Fruit fly (Drosophila melanogaster) whole organism, wandering third instar larva: ENCODE data around the gene Gcn2.

Source experiments
- Abd-B ChIP-seq: fragments of >200 bp; optimal IDR thresholded peaks from 2 replicates; lab custom pipeline; 2017; ENCODE audit warnings: missing biosample characterization, missing genetic modification characterization
- CG9705 ChIP-seq: fragments of 200-800 bp; sonication (Bioruptor generic); optimal IDR thresholded peaks from 2 replicates; lab custom pipeline; 2018; ENCODE audit warnings: missing biosample characterization, mild to moderate bottlenecking, missing genetic modification characterization
- CrebA ChIP-seq: fragments of 200-800 bp; sonication (Bioruptor generic); optimal IDR thresholded peaks from 2 replicates; lab custom pipeline; 2016; ENCODE audit warnings: missing biosample characterization, mild to moderate bottlenecking, missing genetic modification characterization, borderline replicate concordance
- Dfd ChIP-seq: fragments of >200 bp; optimal IDR thresholded peaks from 2 replicates; lab custom pipeline; 2017; ENCODE audit warnings: missing biosample characterization, missing genetic modification characterization
- Dif ChIP-seq: fragments of 200-275, 200-300 bp; sonication (Bioruptor generic); optimal IDR thresholded peaks from 2 replicates; lab custom pipeline; 2018; ENCODE audit warnings: missing biosample characterization, missing genetic modification characterization; ENCODE audit not compliant: partially characterized antibody
- GATAd ChIP-seq: sonication (Bioruptor generic); optimal IDR thresholded peaks from 2 replicates; lab custom pipeline; 2016; ENCODE audit warnings: missing biosample characterization, missing genetic modification characterization
- HLH106 ChIP-seq: fragments of 200-800 bp; optimal IDR thresholded peaks from 3 replicates; lab custom pipeline; 2019; ENCODE audit warnings: missing biosample characterization, mild to moderate bottlenecking, missing genetic modification characterization, moderate library complexity
- Hnf4 ChIP-seq: fragments of 200-800 bp; sonication (Bioruptor generic); optimal IDR thresholded peaks from 2 replicates; lab custom pipeline; 2016; ENCODE audit warnings: missing biosample characterization, mild to moderate bottlenecking, missing genetic modification characterization
- Hr78 ChIP-seq: fragments of >200 bp; optimal IDR thresholded peaks from 2 replicates; lab custom pipeline; 2017; ENCODE audit warnings: missing biosample characterization, missing genetic modification characterization
- Hr83 ChIP-seq: fragments of 200-300 bp; sonication (Bioruptor generic); optimal IDR thresholded peaks from 2 replicates; lab custom pipeline; 2016; ENCODE audit warnings: missing biosample characterization, mild to moderate bottlenecking, missing genetic modification characterization, moderate library complexity; ENCODE audit not compliant: poor library complexity, severe bottlenecking
- Jra ChIP-seq: sonication (Bioruptor generic); optimal IDR thresholded peaks from 2 replicates; lab custom pipeline; 2016; ENCODE audit warnings: missing biosample characterization, missing genetic modification characterization
- Mio ChIP-seq: sonication (Bioruptor generic); optimal IDR thresholded peaks from 2 replicates; lab custom pipeline; 2016; ENCODE audit warnings: missing biosample characterization, missing genetic modification characterization
- N ChIP-seq: fragments of >200 bp; optimal IDR thresholded peaks from 2 replicates; lab custom pipeline; 2018; ENCODE audit warnings: missing biosample characterization, missing external identifiers, missing genetic modification characterization
- Sp1 ChIP-seq: fragments of 200-800 bp; sonication (Bioruptor generic); optimal IDR thresholded peaks from 3 replicates; lab custom pipeline; 2019; ENCODE audit warnings: missing biosample characterization, mild to moderate bottlenecking, missing genetic modification characterization, moderate library complexity
- br ChIP-seq: fragments of 200-800 bp; sonication (Bioruptor generic); optimal IDR thresholded peaks from 2 replicates; lab custom pipeline; 2016; ENCODE audit warnings: missing biosample characterization, missing genetic modification characterization
- brk ChIP-seq: fragments of 200-800 bp; sonication (Bioruptor generic); optimal IDR thresholded peaks from 2 replicates; lab custom pipeline; 2016; ENCODE audit warnings: missing biosample characterization, mild to moderate bottlenecking, missing genetic modification characterization
- dl ChIP-seq, 2 experiments: fragments of 175-275, 200-275 bp in 1 of 2; fragments of 200-275 bp in 1 of 2; sonication (Bioruptor generic); optimal IDR thresholded peaks; lab custom pipeline; 2018; ENCODE audit warnings: mild to moderate bottlenecking in 2 of 2, missing biosample characterization in 2 of 2, missing genetic modification characterization in 2 of 2, moderate library complexity in 2 of 2; ENCODE audit not compliant: partially characterized antibody in 2 of 2, insufficient read depth in 1 of 2
- dmrt93B ChIP-seq: fragments of 200-800 bp; sonication (Bioruptor generic); optimal IDR thresholded peaks from 2 replicates; lab custom pipeline; 2018; ENCODE audit warnings: missing biosample characterization, mild to moderate bottlenecking, missing genetic modification characterization
- ey ChIP-seq: fragments of 200-800 bp; sonication (Bioruptor generic); optimal IDR thresholded peaks from 2 replicates; lab custom pipeline; 2016; ENCODE audit warnings: missing biosample characterization, missing genetic modification characterization
- foxo ChIP-seq, 2 experiments: fragments of 200-800 bp; sonication (Bioruptor generic); optimal IDR thresholded peaks; 2 replicates in 1 of 2; 3 replicates in 1 of 2; lab custom pipeline; 2016 to 2017; ENCODE audit warnings: missing biosample characterization in 2 of 2, missing genetic modification characterization in 2 of 2
- fru ChIP-seq: fragments of 200-800 bp; sonication (Bioruptor generic); optimal IDR thresholded peaks from 3 replicates; lab custom pipeline; 2016; ENCODE audit warnings: missing biosample characterization, mild to moderate bottlenecking, missing genetic modification characterization
- h ChIP-seq: fragments of 200-800 bp; sonication (Bioruptor generic); optimal IDR thresholded peaks from 3 replicates; lab custom pipeline; 2016; ENCODE audit warnings: missing biosample characterization, mild to moderate bottlenecking, missing genetic modification characterization
- jim ChIP-seq: fragments of 175-275, 200-325 bp; sonication (Bioruptor generic); optimal IDR thresholded peaks from 2 replicates; lab custom pipeline; 2016; ENCODE audit warnings: missing biosample characterization, mild to moderate bottlenecking, missing genetic modification characterization
- lola ChIP-seq: fragments of >200 bp; optimal IDR thresholded peaks from 2 replicates; lab custom pipeline; 2017; ENCODE audit warnings: missing biosample characterization, missing genetic modification characterization
- pan ChIP-seq: fragments of >200 bp; optimal IDR thresholded peaks from 2 replicates; lab custom pipeline; 2017
- psq ChIP-seq: fragments of 200-800 bp; sonication (Bioruptor generic); optimal IDR thresholded peaks from 3 replicates; lab custom pipeline; 2017; ENCODE audit warnings: missing biosample characterization, mild to moderate bottlenecking, missing genetic modification characterization, moderate library complexity
- sage ChIP-seq: fragments of 200-800 bp; sonication (Bioruptor generic); optimal IDR thresholded peaks from 2 replicates; lab custom pipeline; 2016; ENCODE audit warnings: missing biosample characterization, mild to moderate bottlenecking, missing genetic modification characterization
- sv ChIP-seq: fragments of 200-800 bp; sonication (Bioruptor generic); optimal IDR thresholded peaks from 3 replicates; lab custom pipeline; 2016; ENCODE audit warnings: missing biosample characterization, missing genetic modification characterization
- tai ChIP-seq: sonication (Bioruptor generic); optimal IDR thresholded peaks from 2 replicates; lab custom pipeline; 2016; ENCODE audit warnings: missing biosample characterization, missing genetic modification characterization
- usp ChIP-seq: fragments of >200 bp; optimal IDR thresholded peaks from 2 replicates; lab custom pipeline; 2017; ENCODE audit warnings: missing biosample characterization, missing genetic modification characterization
- woc ChIP-seq: sonication (Bioruptor generic); optimal IDR thresholded peaks from 2 replicates; lab custom pipeline; 2016; ENCODE audit warnings: missing biosample characterization, mild to moderate bottlenecking, missing genetic modification characterization

Gene Gcn2

dm6 chr3R:31395222-31395831, at the start of gene Gcn2, which contains the start of gene Ugt35D1:
Gene Gcn2 (plus strand): TSS chr3R:31395660.
Gene Ugt35D1 (minus strand): TSS chr3R:31395304.
- no peak for TF ChIP-seq CG9705 (GFP tag; lab: Kevin White, UChicago)
- TF ChIP-seq dmrt93B (GFP tag; lab: Kevin White, UChicago): no peak
- no peak for TF ChIP-seq HLH106 (tag; lab: Kevin White, UChicago)
- no peak for TF ChIP-seq lola
- no peak for TF ChIP-seq sv (GFP tag; lab: Kevin White, UChicago)
- no peak for TF ChIP-seq pan (lab: Kevin White, UChicago)
- no peak for TF ChIP-seq brk (GFP tag; lab: Kevin White, UChicago)
- TF ChIP-seq Sp1 (GFP tag; lab: Kevin White, UChicago): no peak
- no peak for TF ChIP-seq fru (GFP tag; lab: Kevin White, UChicago)
- no peak for TF ChIP-seq N (GFP tag; lab: Kevin White, UChicago)
- no peak for TF ChIP-seq usp
- no peak for TF ChIP-seq Hr83 (GFP tag; lab: Kevin White, UChicago)
- no peak for TF ChIP-seq CrebA

dm6 chr3R:31346657-31347056, 48.8 kb upstream of the Gcn2 start:
- TF ChIP-seq fru (GFP tag; lab: Kevin White, UChicago): peak; percentile 37
- no peak for TF ChIP-seq usp
- TF ChIP-seq GATAd (GFP tag; lab: Kevin White, UChicago): no peak
- peak in 1 of 2 experiments; percentile 23 for TF ChIP-seq foxo (GFP tag; optimal IDR thresholded peaks at IDR 0.05; lab: Kevin White, UChicago)
- TF ChIP-seq HLH106 (tag; lab: Kevin White, UChicago): peak; percentile 5
- TF ChIP-seq h (GFP tag; lab: Kevin White, UChicago): peak; percentile 4
- no peak for TF ChIP-seq pan (lab: Kevin White, UChicago)
- TF ChIP-seq dl (GFP tag; optimal IDR thresholded peaks at IDR 0.05; lab: Kevin White, UChicago; ENCODE audit: insufficient read depth in 1 of 2, partially characterized antibody in 2 of 2): no peak
- TF ChIP-seq woc (GFP tag; lab: Kevin White, UChicago): peak; percentile 40

dm6 chr3R:31363615-31364014, 31.8 kb upstream of the Gcn2 start:
- TF ChIP-seq Mio (GFP tag; lab: Kevin White, UChicago) (no peak), fru (GFP tag; lab: Kevin White, UChicago) (no peak), dl (GFP tag; optimal IDR thresholded peaks at IDR 0.05; lab: Kevin White, UChicago; ENCODE audit: insufficient read depth in 1 of 2, partially characterized antibody in 2 of 2) (no peak), jim (GFP tag; lab: Kevin White, UChicago) (no peak), Hr83 (GFP tag; lab: Kevin White, UChicago) (no peak), brk (GFP tag; lab: Kevin White, UChicago) (no peak), psq (GFP tag; lab: Kevin White, UChicago) (no peak), Hnf4 (GFP tag; lab: Kevin White, UChicago) (no peak), br (GFP tag; lab: Kevin White, UChicago) (no peak), tai (GFP tag; lab: Kevin White, UChicago) (no peak), sage (GFP tag; lab: Kevin White, UChicago) (no peak), Jra (GFP tag; lab: Kevin White, UChicago) (no peak), dmrt93B (GFP tag; lab: Kevin White, UChicago) (no peak), GATAd (GFP tag; lab: Kevin White, UChicago) (no peak), Dif (GFP tag; lab: Kevin White, UChicago) (no peak), pan (lab: Kevin White, UChicago) (no peak)

dm6 chr3R:31369054-31369453, 26.4 kb upstream of the Gcn2 start:
- TF ChIP-seq Dfd (GFP tag; lab: Kevin White, UChicago): no peak
- TF ChIP-seq Dif (GFP tag; lab: Kevin White, UChicago): no peak
- TF ChIP-seq, all 38 proteins: peak for 0

dm6 chr3R:31370204-31370603, 25.3 kb upstream of the Gcn2 start:
- no peak for TF ChIP-seq ey (GFP tag; lab: Kevin White, UChicago)
- peak; percentile 93 for TF ChIP-seq Dfd (GFP tag; lab: Kevin White, UChicago)
- TF ChIP-seq dmrt93B (GFP tag; lab: Kevin White, UChicago): no peak
- TF ChIP-seq Hr78 (GFP tag; lab: Kevin White, UChicago): no peak
- TF ChIP-seq Abd-B: no peak
